Fruit fly (Drosophila melanogaster) whole organism, embryonic: ENCODE measurements around the gene CG7378.

Source experiments
- BEAF-32 ChIP-seq: fragments of 200-800 bp; sonication (Bioruptor generic); optimal IDR thresholded peaks from 3 replicates; lab custom pipeline; 2017; ENCODE audit warnings: missing biosample characterization, missing genetic modification characterization, mild to moderate bottlenecking, moderate library complexity, missing genetic modification reagents
- CG16779 ChIP-seq: fragments of 200-800 bp; sonication (Bioruptor generic); IDR thresholded peaks from 2 replicates; pipeline ENCODE4 v1.3.6; 2022; ENCODE audit warnings: missing biosample characterization, missing genetic modification characterization
- Dbx ChIP-seq: fragments of 200-800 bp; sonication (Bioruptor generic); IDR thresholded peaks from 3 replicates; pipeline ENCODE4 v1.3.6; 2022; ENCODE audit warnings: missing biosample characterization, missing genetic modification characterization
- Dek ChIP-seq: fragments of 200-800 bp; sonication (Bioruptor generic); optimal IDR thresholded peaks from 3 replicates; lab custom pipeline; 2019; ENCODE audit warnings: missing biosample characterization, mild to moderate bottlenecking, missing genetic modification characterization, moderate library complexity
- Hmr ChIP-seq: fragments of 200-800 bp; sonication (Bioruptor generic); optimal IDR thresholded peaks from 3 replicates; lab custom pipeline; 2017; ENCODE audit warnings: mild to moderate bottlenecking, missing biosample characterization, missing genetic modification reagents, missing genetic modification characterization
- Neu2 ChIP-seq: fragments of 200-800 bp; sonication (Bioruptor generic); optimal IDR thresholded peaks from 3 replicates; lab custom pipeline; 2016; ENCODE audit warnings: missing biosample characterization, missing genetic modification characterization, borderline replicate concordance
- jumu ChIP-seq: fragments of 200-800 bp; sonication (Bioruptor generic); optimal IDR thresholded peaks from 3 replicates; lab custom pipeline; 2016; ENCODE audit warnings: missing biosample characterization, missing genetic modification characterization
- otp ChIP-seq: fragments of 200-800 bp; sonication (Bioruptor generic); IDR thresholded peaks from 3 replicates; pipeline ENCODE4, ENCODE4 v1.3.6; 2022; ENCODE audit warnings: missing biosample characterization, missing genetic modification characterization
- tx ChIP-seq: fragments of 200-800 bp; sonication (Bioruptor generic); optimal IDR thresholded peaks from 2 replicates; lab custom pipeline; 2016; ENCODE audit warnings: missing biosample characterization, missing genetic modification characterization
- zen ChIP-seq: fragments of 200-800 bp; sonication (Bioruptor generic); optimal IDR thresholded peaks from 3 replicates; lab custom pipeline; 2018; ENCODE audit warnings: missing biosample characterization, mild to moderate bottlenecking, missing genetic modification characterization, moderate library complexity

dm6 chrX:18857356-18857807, 42.8 kb upstream of the CG7378 start, which contains the start of gene CG7322:
- TF ChIP-seq otp (GFP tag; lab: Robert Waterston, UW): no peak
- TF ChIP-seq zen: no peak
- no peak for TF ChIP-seq Dek (tag; lab: Kevin White, UChicago)
- no peak for TF ChIP-seq Dbx (GFP tag; lab: Robert Waterston, UW)
- no peak for TF ChIP-seq Hmr (GFP tag; lab: Kevin White, UChicago)
- TF ChIP-seq jumu (GFP tag; lab: Kevin White, UChicago): no peak
- no peak for TF ChIP-seq BEAF-32 (GFP tag; lab: Kevin White, UChicago)
- TF ChIP-seq tx (GFP tag; lab: Kevin White, UChicago): no peak
- TF ChIP-seq Neu2 (GFP tag; lab: Kevin White, UChicago): no peak
- no peak for TF ChIP-seq CG16779 (GFP tag; lab: Robert Waterston, UW)
